Worm (Caenorhabditis elegans): ENCODE data around the gene K11D12.12.
"Not testable (repeated sequence)": the region's sequence is repeated elsewhere in the genome, so short reads cannot be mapped to it uniquely, and the experiment has no call there.

K11D12.12 gene

ce11 chrV:5046103-5046502 is 6.0 kb upstream of the K11D12.12 start, which contains the start of gene exc-14:
Gene exc-14, minus strand, starts transcription at chrV:5046203.
- no peak for TF ChIP-seq ZK546.5 (tag; optimal IDR thresholded peaks at IDR 0.05)
- TF ChIP-seq skn-1 (tag; optimal IDR thresholded peaks at IDR 0.05) = no peak
- TF ChIP-seq dmd-8 (GFP tag; IDR thresholded peaks at IDR 0.05) = no peak
- no peak for TF ChIP-seq zfp-3 (GFP tag; conservative IDR thresholded peaks at IDR 0.05)
- no peak for TF ChIP-seq T26A8.4 (GFP tag; IDR thresholded peaks at IDR 0.05)
- no peak for TF ChIP-seq lin-1 (GFP tag; IDR thresholded peaks at IDR 0.05)
- no peak for TF ChIP-seq nhr-102 (tag; optimal IDR thresholded peaks at IDR 0.05)
- TF ChIP-seq dmd-9 (GFP tag; IDR thresholded peaks at IDR 0.05) = no peak
- TF ChIP-seq nhr-41 (GFP tag; IDR thresholded peaks at IDR 0.05) = no peak
- no peak for TF ChIP-seq ztf-7 (tag; optimal IDR thresholded peaks at IDR 0.05)

ce11 chrV:5046558-5046957 is 5.5 kb upstream of the K11D12.12 start:
- TF ChIP-seq ceh-44 (GFP tag; IDR thresholded peaks at IDR 0.05) (no peak), mdt-29 (GFP tag; IDR thresholded peaks at IDR 0.05) (no peak), ZK337.2 (GFP tag; IDR thresholded peaks at IDR 0.05) (no peak), F49E8.2 (tag; optimal IDR thresholded peaks at IDR 0.05; ENCODE audit: borderline replicate concordance) (no peak), T20F7.1 (GFP tag; optimal IDR thresholded peaks at IDR 0.05) (no peak), pqm-1 (tag; optimal IDR thresholded peaks at IDR 0.05) (no peak), gei-8 (GFP tag; optimal IDR thresholded peaks at IDR 0.05) (no peak), mxl-2 (GFP tag; conservative IDR thresholded peaks at IDR 0.05) (no peak), ctbp-1 (GFP tag; IDR thresholded peaks at IDR 0.05) (no peak), snpc-4 (tag; optimal IDR thresholded peaks at IDR 0.05) (no peak), zfp-2 (tag; optimal IDR thresholded peaks at IDR 0.05) (no peak), madf-9 (GFP tag; conservative IDR thresholded peaks at IDR 0.05) (no peak), mes-2 (tag; optimal IDR thresholded peaks at IDR 0.05; ENCODE audit: poor library complexity, severe bottlenecking) (no peak), snpc-1.2 (GFP tag; IDR thresholded peaks at IDR 0.05) (no peak), lin-29 (GFP tag; IDR thresholded peaks at IDR 0.05) (no peak)

ce11 chrV:5047230-5047629 is 4.8 kb upstream of the K11D12.12 start:
- TF ChIP-seq dmd-6 (GFP tag; IDR thresholded peaks at IDR 0.05) (peak; percentile 89), tra-1 (GFP tag; IDR thresholded peaks at IDR 0.05) (peak; percentile 92), arid-1 (GFP tag; conservative IDR thresholded peaks at IDR 0.05) (peak; percentile 79; the same call in 1 of the 2 replicates), pha-4 (GFP tag; IDR thresholded peaks at IDR 0.05) (peak; percentile 80), ctbp-1 (GFP tag; IDR thresholded peaks at IDR 0.05) (peak; percentile 95), Y75B8A.6 (GFP tag; IDR thresholded peaks at IDR 0.05) (0 out of 2 replicates have a peak, but pooled peaks have one; percentile 33), vab-7 (GFP tag; IDR thresholded peaks at IDR 0.05) (peak; percentile 81; the same call in 1 of the 2 replicates), lin-29 (GFP tag; IDR thresholded peaks at IDR 0.05) (peak; percentile 81), rbr-2 (tag; optimal IDR thresholded peaks at IDR 0.05) (peak; percentile 25), lin-38 (GFP tag; IDR thresholded peaks at IDR 0.05) (peak; percentile 90), ceh-44 (GFP tag; IDR thresholded peaks at IDR 0.05) (peak; percentile 86), lin-1 (GFP tag; IDR thresholded peaks at IDR 0.05) (peak; percentile 60; the same call in 1 of the 2 replicates), hmg-1.1 (GFP tag; IDR thresholded peaks at IDR 0.05) (peak; percentile 97), dmd-8 (GFP tag; IDR thresholded peaks at IDR 0.05) (0 out of 2 replicates have a peak, but pooled peaks have one; percentile 59), madf-9 (GFP tag; conservative IDR thresholded peaks at IDR 0.05) (peak; percentile 77), saeg-2 (GFP tag; IDR thresholded peaks at IDR 0.05) (peak; percentile 79), dmd-9 (GFP tag; IDR thresholded peaks at IDR 0.05) (0 out of 2 replicates have a peak, but pooled peaks have one; percentile 64), D1046.2 (GFP tag; IDR thresholded peaks at IDR 0.05) (peak; percentile 73; the same call in 1 of the 2 replicates), Y48G9A.11 (GFP tag; IDR thresholded peaks at IDR 0.05) (peak; percentile 57; the same call in 1 of the 2 replicates), set-16 (GFP tag; IDR thresholded peaks at IDR 0.05) (peak; percentile 94), zfp-3 (GFP tag; conservative IDR thresholded peaks at IDR 0.05) (peak; percentile 82), mdt-29 (GFP tag; IDR thresholded peaks at IDR 0.05) (peak; percentile 75), snpc-1.2 (GFP tag; IDR thresholded peaks at IDR 0.05) (0 out of 2 replicates have a peak, but pooled peaks have one; percentile 30), nhr-42 (GFP tag; IDR thresholded peaks at IDR 0.05) (peak; percentile 93), php-3 (GFP tag; IDR thresholded peaks at IDR 0.05) (peak; percentile 82), ZK337.2 (GFP tag; IDR thresholded peaks at IDR 0.05) (peak; percentile 46; the same call in 1 of the 2 replicates), ceh-20 (GFP tag; IDR thresholded peaks at IDR 0.05) (peak; percentile 91)
- not testable (repeated sequence) for TF ChIP-seq pha-4 (tag; optimal IDR thresholded peaks at IDR 0.05)
